Worm (Caenorhabditis elegans): ENCODE measurements around the gene ceh-100.
"Not testable (repeated sequence)": the region's sequence is repeated elsewhere in the genome, so short reads cannot be mapped to it uniquely, and the experiment has no call there.

Gene ceh-100

DNA sequence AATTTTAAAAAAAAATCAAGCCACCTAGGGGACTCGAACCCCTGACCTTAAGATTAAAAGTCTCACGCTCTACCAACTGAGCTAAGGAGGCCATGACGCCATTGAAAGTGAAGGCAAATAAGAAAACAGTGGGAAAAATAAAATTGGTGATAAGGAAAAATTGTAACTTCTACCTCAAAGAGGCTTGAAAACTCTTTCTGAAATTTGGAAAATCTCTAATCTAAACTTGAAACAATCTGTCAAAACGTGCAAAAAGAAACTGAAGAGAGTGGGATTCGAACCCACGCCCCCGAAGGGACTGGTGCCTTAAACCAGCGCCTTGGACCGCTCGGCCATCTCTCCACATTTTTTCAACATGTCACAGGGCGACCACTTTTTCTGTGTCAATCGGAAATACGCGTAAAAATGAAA is 61.8 kb downstream of the ceh-100 start (continued):
- TF ChIP-seq snpc-1.1 (tag; optimal IDR thresholded peaks at IDR 0.05; ENCODE audit: insufficient read depth) (peak; percentile 76), die-1 (tag; optimal IDR thresholded peaks at IDR 0.05) (peak; percentile 84), attf-5 (GFP tag; optimal IDR thresholded peaks at IDR 0.05) (peak; percentile 48), ztf-28 (GFP tag; IDR thresholded peaks at IDR 0.05) (0 out of 2 replicates have a peak, but pooled peaks have one; percentile 42), xnd-1 (tag; optimal IDR thresholded peaks at IDR 0.05) (peak; percentile 3), rpc-1 (optimal IDR thresholded peaks at IDR 0.05) (peak; percentile 85), rpc-1 (tag; optimal IDR thresholded peaks at IDR 0.05) (peak; percentile 96), snpc-3.4 (tag; optimal IDR thresholded peaks at IDR 0.05) (peak; percentile 67)

DNA sequence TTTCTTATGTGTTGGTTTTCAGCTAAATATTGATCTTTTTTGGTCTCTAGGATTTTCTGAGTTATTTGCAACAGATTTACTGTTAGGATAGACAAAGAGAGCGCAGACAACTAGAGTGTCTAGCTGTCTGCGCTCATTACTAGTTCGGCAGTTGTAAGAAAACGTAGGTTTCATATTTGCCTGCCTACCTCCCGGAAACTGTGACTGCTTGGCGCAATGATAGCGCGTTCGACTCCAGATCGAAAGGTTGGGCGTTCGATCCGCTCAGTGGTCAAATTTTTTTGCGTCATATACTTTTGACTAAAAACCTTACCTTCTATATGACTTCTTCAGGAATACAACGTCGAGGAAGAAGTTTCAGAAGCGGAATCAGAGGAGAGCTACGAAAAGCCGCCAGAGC is 64.1 kb downstream of the ceh-100 start:
- TF ChIP-seq B0261.1 (tag; optimal IDR thresholded peaks at IDR 0.05) (peak; percentile 57), nfya-2 (GFP tag; IDR thresholded peaks at IDR 0.05) (no peak), dpl-1 (GFP tag; optimal IDR thresholded peaks at IDR 0.05) (no peak), mcd-1 (GFP tag; IDR thresholded peaks at IDR 0.05) (no peak), lin-54 (GFP tag; optimal IDR thresholded peaks at IDR 0.05) (no peak), rpc-1 (optimal IDR thresholded peaks at IDR 0.05) (peak; percentile 46), rpc-1 (tag; optimal IDR thresholded peaks at IDR 0.05) (peak; percentile 69), tbp1 (GFP tag; optimal IDR thresholded peaks at IDR 0.05) (peak; percentile 80)

DNA sequence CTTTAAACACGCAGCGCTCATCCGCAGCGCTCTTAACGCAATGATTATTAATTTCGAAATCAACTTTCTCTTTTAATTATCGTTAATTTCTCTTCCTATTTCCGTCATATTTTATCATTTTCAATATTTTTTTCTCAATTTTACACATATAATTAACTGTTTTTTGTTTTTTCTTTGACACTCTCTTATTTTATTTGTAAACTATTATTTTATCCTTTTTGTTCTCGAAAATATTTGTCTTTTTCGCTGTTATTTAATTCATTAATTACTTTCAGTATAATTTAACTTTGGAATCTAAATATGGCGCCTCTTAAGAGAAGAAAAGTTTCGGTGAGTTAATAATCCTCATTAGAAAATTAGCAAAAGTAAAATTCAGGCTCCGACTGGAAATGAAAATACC is 67.3 kb downstream of the ceh-100 start, which contains the start of gene F49C5.3:
Gene F49C5.3 (plus strand): TSS at position 301 of the 400 bp plus-strand sequence.
- TF ChIP-seq egl-44 (GFP tag; IDR thresholded peaks at IDR 0.05); egrh-3 (GFP tag; IDR thresholded peaks at IDR 0.05); nhr-179 (tag; optimal IDR thresholded peaks at IDR 0.05): not testable (repeated sequence)

DNA sequence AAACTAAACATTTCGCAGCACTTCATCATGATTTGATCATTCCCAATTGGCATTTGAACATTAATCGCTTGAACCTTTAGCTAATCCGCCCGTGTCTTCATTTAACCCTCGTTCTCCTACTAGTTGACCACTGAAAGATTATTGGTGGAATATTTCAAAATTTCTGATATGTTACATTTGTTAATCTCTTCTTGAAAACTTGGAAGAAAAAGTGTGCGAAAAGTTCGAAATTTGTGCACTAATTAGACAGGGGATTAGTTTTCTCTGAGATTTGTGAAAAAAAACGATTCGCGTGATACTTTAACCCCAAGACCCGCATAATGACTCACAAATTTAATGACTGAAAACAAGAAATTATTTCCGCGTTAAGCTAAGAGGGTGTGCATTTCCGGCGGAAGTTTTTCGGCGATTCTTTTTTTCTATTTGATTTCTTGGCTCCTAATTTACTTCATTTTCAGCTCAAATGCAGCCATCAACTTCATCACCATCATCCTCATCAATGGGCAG is 68.1 kb downstream of the ceh-100 start, which contains the start of gene nimk-1:
Gene nimk-1 (plus strand): TSS at position 457 of the 507 bp plus-strand sequence.
- TF ChIP-seq ceh-100 (GFP tag; IDR thresholded peaks at IDR 0.05) = no peak
- TF ChIP-seq xnd-1 (tag; optimal IDR thresholded peaks at IDR 0.05) = no peak
- no peak for TF ChIP-seq F37B4.10 (GFP tag; IDR thresholded peaks at IDR 0.05)
- TF ChIP-seq snpc-1.1 (tag; optimal IDR thresholded peaks at IDR 0.05; ENCODE audit: insufficient read depth) = no peak
- no peak for TF ChIP-seq F23B12.7 (tag; optimal IDR thresholded peaks at IDR 0.05; ENCODE audit: insufficient read depth)
- no peak for TF ChIP-seq athp-1 (tag; optimal IDR thresholded peaks at IDR 0.05)
- TF ChIP-seq madf-8 (GFP tag; conservative IDR thresholded peaks at IDR 0.05) = no peak
- no peak for TF ChIP-seq rec-8 (tag; optimal IDR thresholded peaks at IDR 0.05)
- TF ChIP-seq let-526 (GFP tag; IDR thresholded peaks at IDR 0.05) = no peak
- no peak for TF ChIP-seq F33H1.4 (GFP tag; IDR thresholded peaks at IDR 0.05)
- TF ChIP-seq madf-10 (tag; optimal IDR thresholded peaks at IDR 0.05) = no peak
- TF ChIP-seq ztf-28 (GFP tag; IDR thresholded peaks at IDR 0.05) = no peak
- no peak for TF ChIP-seq somi-1 (GFP tag; optimal IDR thresholded peaks at IDR 0.05)
- TF ChIP-seq chd-7 (tag; optimal IDR thresholded peaks at IDR 0.05) = no peak
- TF ChIP-seq ztf-6 (GFP tag; IDR thresholded peaks at IDR 0.05) = no peak
- no peak for TF ChIP-seq attf-5 (GFP tag; optimal IDR thresholded peaks at IDR 0.05)
- TF ChIP-seq ama-1 (optimal IDR thresholded peaks at IDR 0.05) = no peak
- no peak for TF ChIP-seq ama-1 (GFP tag; optimal IDR thresholded peaks at IDR 0.05)

Data from whole organism, young adult.